Worm (Caenorhabditis elegans) whole organism, L3 larva: ENCODE measurements around the gene nars-2.

Experiments
- nhr-11 ChIP-seq: fragments of 150-350 bp; optimal IDR thresholded peaks from 2 replicates; lab custom pipeline; 2014; ENCODE audit warnings: missing biosample characterization, missing genetic modification characterization
- nhr-12 ChIP-seq: fragments of 150-350 bp; optimal IDR thresholded peaks from 2 replicates; lab custom pipeline; 2014; ENCODE audit warnings: missing biosample characterization, missing genetic modification characterization
- zag-1 ChIP-seq: fragments of 150-350 bp; optimal IDR thresholded peaks from 2 replicates; lab custom pipeline; 2014; ENCODE audit warnings: missing biosample characterization, missing genetic modification characterization

DNA sequence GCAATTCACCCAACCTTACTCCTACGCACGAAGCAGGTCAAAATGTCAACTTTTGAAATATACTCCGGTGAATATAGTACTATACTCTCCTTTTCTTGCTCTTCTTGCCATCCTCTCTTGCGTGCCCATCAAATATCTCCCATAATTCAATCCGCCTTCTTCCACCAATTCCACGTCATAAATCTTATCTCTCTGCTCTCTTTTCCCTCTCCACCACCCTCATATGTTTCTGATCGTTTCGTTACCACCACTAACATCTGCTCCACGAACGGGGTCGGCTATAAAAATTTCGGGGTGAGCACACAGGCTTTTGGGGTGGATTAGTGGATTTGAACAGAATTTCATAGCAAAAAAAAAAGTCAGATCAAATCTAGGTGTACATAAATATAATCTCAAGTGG lies 46.6 kb downstream of the nars-2 start:
- TF ChIP-seq nhr-12 (tag; lab: Kevin White, UChicago) (no peak), zag-1 (tag; lab: Kevin White, UChicago) (no peak), nhr-11 (tag; lab: Kevin White, UChicago) (no peak)
